Worm (Caenorhabditis elegans) whole organism, L3 larva: Measurements from ENCODE around the gene set-15.

Experiments used
- R02D3.7 ChIP-seq: fragments of 150-350 bp; optimal IDR thresholded peaks from 2 replicates; lab custom pipeline; 2014; ENCODE audit warnings: missing biosample characterization, missing genetic modification characterization
- ZK546.5 ChIP-seq: sonication (generic microtip); optimal IDR thresholded peaks from 2 replicates; lab custom pipeline; 2017; ENCODE audit warnings: missing biosample characterization, missing genetic modification characterization
- aly-2 ChIP-seq: fragments of 150-350 bp; optimal IDR thresholded peaks from 2 replicates; lab custom pipeline; 2014; ENCODE audit warnings: missing biosample characterization, missing genetic modification characterization
- ceh-16 ChIP-seq: sonication (generic microtip); optimal IDR thresholded peaks from 2 replicates; lab custom pipeline; 2017; ENCODE audit warnings: missing biosample characterization, missing genetic modification characterization
- ceh-28 ChIP-seq: fragments of 150-350 bp; optimal IDR thresholded peaks from 2 replicates; lab custom pipeline; 2014; ENCODE audit warnings: missing biosample characterization, missing genetic modification reagents, missing genetic modification characterization
- ceh-82 ChIP-seq: fragments of 150-350 bp; optimal IDR thresholded peaks from 2 replicates; lab custom pipeline; 2014; ENCODE audit warnings: missing biosample characterization, missing genetic modification characterization
- ceh-9 ChIP-seq: sonication (generic microtip); optimal IDR thresholded peaks from 2 replicates; lab custom pipeline; 2018; ENCODE audit warnings: missing biosample characterization, missing genetic modification characterization
- daf-12 ChIP-seq: fragments of 150-350 bp; optimal IDR thresholded peaks from 2 replicates; lab custom pipeline; 2014; ENCODE audit warnings: missing biosample characterization, missing genetic modification reagents, missing genetic modification characterization
- egl-27 ChIP-seq: sonication (generic microtip); optimal IDR thresholded peaks from 4 replicates; lab custom pipeline; 2017; ENCODE audit warnings: missing biosample characterization, missing genetic modification reagents, missing genetic modification characterization
- egl-5 ChIP-seq: fragments of 150-350 bp; optimal IDR thresholded peaks from 2 replicates; lab custom pipeline; 2017; ENCODE audit warnings: missing biosample characterization, missing genetic modification reagents, missing genetic modification characterization, inconsistent platforms
- elt-1 ChIP-seq: fragments of 150-350 bp; optimal IDR thresholded peaks from 2 replicates; lab custom pipeline; 2014; ENCODE audit warnings: missing biosample characterization, missing genetic modification characterization
- elt-3 ChIP-seq, 3 experiments: fragments of 150-350 bp in 1 of 3; sonication (generic microtip) in 2 of 3; optimal IDR thresholded peaks; 2 replicates in 2 of 3; 4 replicates in 1 of 3; lab custom pipeline; 2014 to 2017; ENCODE audit warnings: missing biosample characterization in 3 of 3, missing genetic modification characterization in 3 of 3
- eor-1 ChIP-seq, 2 experiments: fragments of 150-350 bp; optimal IDR thresholded peaks; 2 replicates each; lab custom pipeline; 2014 to 2018; ENCODE audit warnings: missing biosample characterization in 2 of 2, missing genetic modification characterization in 2 of 2
- fkh-10 ChIP-seq: sonication (generic microtip); optimal IDR thresholded peaks from 2 replicates; lab custom pipeline; 2017; ENCODE audit warnings: missing biosample characterization, missing genetic modification reagents, missing genetic modification characterization
- fkh-2 ChIP-seq: fragments of 150-350 bp; optimal IDR thresholded peaks from 2 replicates; lab custom pipeline; 2014; ENCODE audit warnings: missing biosample characterization, missing genetic modification reagents, missing genetic modification characterization
- hmg-11 ChIP-seq: sonication (generic microtip); optimal IDR thresholded peaks from 2 replicates; lab custom pipeline; 2016; ENCODE audit warnings: missing genetic modification characterization, missing compliant biosample characterization
- jun-1 ChIP-seq: fragments of 150-350 bp; optimal IDR thresholded peaks from 2 replicates; lab custom pipeline; 2014; ENCODE audit warnings: missing biosample characterization, missing genetic modification reagents, missing genetic modification characterization
- lin-15B ChIP-seq: fragments of 150-350 bp; optimal IDR thresholded peaks from 2 replicates; lab custom pipeline; 2014; ENCODE audit warnings: missing biosample characterization, missing genetic modification characterization
- lin-39 ChIP-seq: fragments of 150-350 bp; optimal IDR thresholded peaks from 2 replicates; lab custom pipeline; 2018; ENCODE audit warnings: missing biosample characterization, missing genetic modification reagents, missing genetic modification characterization
- lsy-12 ChIP-seq: sonication (generic microtip); optimal IDR thresholded peaks from 2 replicates; lab custom pipeline; 2016; ENCODE audit warnings: mild to moderate bottlenecking, missing genetic modification characterization, missing compliant biosample characterization
- mdl-1 ChIP-seq: fragments of 150-350 bp; optimal IDR thresholded peaks from 2 replicates; lab custom pipeline; 2014; ENCODE audit warnings: missing biosample characterization, missing genetic modification characterization
- mml-1 ChIP-seq: fragments of 150-350 bp; sonication (generic microtip); optimal IDR thresholded peaks from 3 replicates; lab custom pipeline; 2014; ENCODE audit warnings: missing biosample characterization, missing genetic modification characterization
- nfya-1 ChIP-seq: sonication (generic microtip); optimal IDR thresholded peaks from 2 replicates; lab custom pipeline; 2017; ENCODE audit warnings: missing genetic modification characterization, mild to moderate bottlenecking, missing compliant biosample characterization, antibody characterized with exemption, moderate library complexity; ENCODE audit not compliant: insufficient read depth
- nhr-12 ChIP-seq: fragments of 150-350 bp; optimal IDR thresholded peaks from 2 replicates; lab custom pipeline; 2014; ENCODE audit warnings: missing biosample characterization, missing genetic modification characterization
- nhr-23 ChIP-seq: fragments of 150-350 bp; optimal IDR thresholded peaks from 2 replicates; lab custom pipeline; 2014; ENCODE audit warnings: missing biosample characterization, missing genetic modification reagents, missing genetic modification characterization
- nhr-237 ChIP-seq: fragments of 150-350 bp; optimal IDR thresholded peaks from 2 replicates; lab custom pipeline; 2014; ENCODE audit warnings: missing biosample characterization, missing genetic modification characterization
- nhr-25 ChIP-seq: sonication (generic microtip); optimal IDR thresholded peaks from 2 replicates; lab custom pipeline; 2017; ENCODE audit warnings: missing biosample characterization, missing genetic modification characterization
- nhr-28 ChIP-seq: fragments of 150-350 bp; optimal IDR thresholded peaks from 2 replicates; lab custom pipeline; 2014; ENCODE audit warnings: missing biosample characterization, missing genetic modification characterization
- nhr-43 ChIP-seq: sonication (generic microtip); optimal IDR thresholded peaks from 2 replicates; lab custom pipeline; 2016; ENCODE audit warnings: mild to moderate bottlenecking, missing genetic modification characterization, missing compliant biosample characterization; ENCODE audit not compliant: poor library complexity, severe bottlenecking
- nhr-67 ChIP-seq: fragments of 150-350 bp; optimal IDR thresholded peaks from 2 replicates; lab custom pipeline; 2014; ENCODE audit warnings: missing biosample characterization, missing genetic modification characterization
- nhr-76 ChIP-seq: fragments of 150-350 bp; sonication (generic microtip); optimal IDR thresholded peaks from 5 replicates; lab custom pipeline; 2014; ENCODE audit warnings: missing biosample characterization, missing genetic modification characterization
- nhr-77 ChIP-seq: fragments of 150-350 bp; optimal IDR thresholded peaks from 2 replicates; lab custom pipeline; 2014; ENCODE audit warnings: missing biosample characterization, missing genetic modification characterization
- pha-4 ChIP-seq: fragments of 150-350 bp; optimal IDR thresholded peaks from 2 replicates; lab custom pipeline; 2014; ENCODE audit warnings: missing biosample characterization, missing genetic modification reagents, missing genetic modification characterization
- snpc-4 ChIP-seq: fragments of 150-350 bp; optimal IDR thresholded peaks from 2 replicates; lab custom pipeline; 2014; ENCODE audit warnings: missing biosample characterization, missing genetic modification characterization
- tbx-2 ChIP-seq: sonication (generic microtip); optimal IDR thresholded peaks from 2 replicates; lab custom pipeline; 2016; ENCODE audit warnings: mild to moderate bottlenecking, missing genetic modification characterization, missing compliant biosample characterization
- zag-1 ChIP-seq: fragments of 150-350 bp; optimal IDR thresholded peaks from 2 replicates; lab custom pipeline; 2014; ENCODE audit warnings: missing biosample characterization, missing genetic modification characterization
- ztf-11 ChIP-seq: fragments of 150-350 bp; optimal IDR thresholded peaks from 2 replicates; lab custom pipeline; 2014; ENCODE audit warnings: missing biosample characterization, missing genetic modification characterization
- ztf-4 ChIP-seq: fragments of 150-350 bp; optimal IDR thresholded peaks from 2 replicates; lab custom pipeline; 2014; ENCODE audit warnings: missing biosample characterization, missing genetic modification characterization

The set-15 gene

DNA sequence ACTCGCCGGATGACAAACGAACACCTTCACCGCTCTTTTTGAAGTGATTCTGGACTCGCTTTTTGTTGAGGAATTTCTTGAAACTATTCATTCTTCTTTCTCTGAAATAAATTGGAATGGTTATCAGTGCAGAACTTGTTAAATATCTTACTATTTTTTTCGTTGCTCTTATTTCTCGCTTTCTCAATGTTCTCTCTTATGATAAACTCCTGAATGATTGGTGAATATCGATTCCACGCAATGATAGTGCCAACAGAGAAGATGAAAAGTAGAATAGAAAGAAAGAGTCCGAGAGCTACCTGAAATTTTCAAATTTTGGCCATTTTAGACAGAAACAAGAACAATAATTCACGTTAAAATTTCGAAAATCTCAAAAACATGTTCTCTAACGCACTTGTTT is 29.4 kb upstream of the set-15 start, which contains the start of gene ubxn-6:
ubxn-6 (minus strand) TSS at position 101 of the 400 bp plus-strand sequence.
- no peak for TF ChIP-seq nhr-237 (tag; lab: Kevin White, UChicago)
- TF ChIP-seq tbx-2 (tag; lab: Kevin White, UChicago) = no peak
- TF ChIP-seq ZK546.5 (tag; lab: Kevin White, UChicago) = no peak
- no peak for TF ChIP-seq nfya-1
- TF ChIP-seq fkh-2 (tag; lab: Kevin White, UChicago) = no peak
- TF ChIP-seq ztf-4 = no peak
- TF ChIP-seq ceh-28 = no peak
- no peak for TF ChIP-seq fkh-10 (GFP tag; lab: Kevin White, UChicago)
- TF ChIP-seq ceh-9 = no peak
- no peak for TF ChIP-seq pha-4 (tag; lab: Kevin White, UChicago)
- no peak for TF ChIP-seq nhr-76 (tag; lab: Kevin White, UChicago)
- TF ChIP-seq aly-2 (tag; lab: Kevin White, UChicago) = no peak
- TF ChIP-seq nhr-43 (tag; lab: Kevin White, UChicago) = no peak
- TF ChIP-seq ceh-16 (tag; lab: Kevin White, UChicago) = no peak
- no peak for TF ChIP-seq nhr-67 (tag; lab: Kevin White, UChicago)
- no peak for TF ChIP-seq snpc-4 (tag; lab: Kevin White, UChicago)

DNA sequence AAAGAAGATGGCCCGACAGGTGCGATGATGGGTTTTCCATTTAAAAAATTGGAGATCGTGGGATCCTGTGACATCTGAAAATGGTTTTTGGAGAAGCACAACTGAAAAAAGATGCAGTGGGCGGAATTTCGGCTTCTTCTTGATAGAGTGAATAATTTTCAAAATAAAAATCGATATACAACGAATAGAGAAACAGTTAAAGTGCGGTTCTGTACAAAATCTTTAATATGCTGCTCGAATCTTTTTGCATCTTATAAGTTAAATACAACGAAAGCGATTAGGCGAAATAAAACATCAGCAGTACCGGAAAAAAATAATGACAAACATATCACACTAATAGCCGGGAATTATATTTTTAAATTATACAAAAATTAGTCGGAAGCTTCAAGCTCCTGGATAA is 27.2 kb upstream of the set-15 start, which contains the start of gene H06H21.11:
H06H21.11 (minus strand) TSS at position 101 of the 400 bp plus-strand sequence.
- TF ChIP-seq egl-5 (tag; lab: Kevin White, UChicago) (no peak), mdl-1 (tag; lab: Kevin White, UChicago) (no peak), ceh-82 (tag; lab: Kevin White, UChicago) (no peak), jun-1 (tag; lab: Kevin White, UChicago) (no peak), nhr-23 (no peak), elt-3 (tag; optimal IDR thresholded peaks at IDR 0.05; lab: Kevin White, UChicago) (no peak), eor-1 (tag; optimal IDR thresholded peaks at IDR 0.05; lab: Kevin White, UChicago) (no peak), fkh-10 (GFP tag; lab: Kevin White, UChicago) (no peak), daf-12 (tag; lab: Kevin White, UChicago) (no peak), mml-1 (tag; lab: Kevin White, UChicago) (no peak)

DNA sequence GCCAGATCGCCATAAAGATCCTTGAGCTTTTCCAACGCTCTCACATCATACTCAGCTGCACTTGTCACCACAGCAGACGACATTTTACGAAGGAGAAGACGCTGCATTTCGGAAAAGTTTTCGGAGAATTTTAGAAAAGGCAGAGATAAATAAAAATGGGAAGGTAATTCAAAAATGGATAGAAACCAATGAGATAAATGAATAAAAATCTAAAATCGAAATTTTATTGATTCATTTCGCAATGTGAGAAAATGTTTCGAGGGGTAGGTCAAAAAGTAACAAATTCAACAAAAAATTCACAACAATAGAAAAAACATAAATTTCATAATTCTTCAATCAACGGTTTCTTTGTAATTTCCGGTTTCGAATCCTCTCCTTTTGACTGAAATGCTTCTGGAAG is 26.5 kb upstream of the set-15 start, which contains the start of gene dpf-5:
dpf-5 (minus strand) TSS at position 101 of the 400 bp plus-strand sequence.
- TF ChIP-seq ceh-82 (tag; lab: Kevin White, UChicago) (no peak), hmg-11 (tag; lab: Kevin White, UChicago) (no peak), ztf-11 (no peak), tbx-2 (tag; lab: Kevin White, UChicago) (no peak), nhr-67 (tag; lab: Kevin White, UChicago) (no peak), nhr-76 (tag; lab: Kevin White, UChicago) (no peak), fkh-10 (GFP tag; lab: Kevin White, UChicago) (no peak), nhr-12 (no peak), pha-4 (tag; lab: Kevin White, UChicago) (no peak)

DNA sequence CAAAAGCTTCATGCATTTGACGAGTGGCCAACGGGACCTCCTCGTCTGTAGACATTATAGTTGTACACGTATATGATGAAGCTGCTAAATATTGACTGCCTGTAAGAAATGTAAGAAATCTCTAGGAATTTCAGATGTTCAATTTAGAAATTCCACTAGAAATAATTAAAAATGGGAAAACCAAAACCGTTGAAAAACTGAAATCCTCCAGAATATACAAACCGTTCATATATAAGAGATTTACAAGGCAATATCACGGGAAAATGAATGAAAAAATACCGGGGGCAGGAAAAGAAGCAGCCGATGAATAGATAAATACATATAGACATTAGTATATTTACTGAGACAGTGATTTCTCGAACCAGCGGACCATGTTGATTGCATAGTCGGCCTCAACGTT is 22.5 kb upstream of the set-15 start, which contains the start of gene dpf-7:
dpf-7 (minus strand) TSS at position 101 of the 400 bp plus-strand sequence.
- TF ChIP-seq ceh-82 (tag; lab: Kevin White, UChicago) = no peak
- TF ChIP-seq elt-1 (tag; lab: Kevin White, UChicago) = no peak

DNA sequence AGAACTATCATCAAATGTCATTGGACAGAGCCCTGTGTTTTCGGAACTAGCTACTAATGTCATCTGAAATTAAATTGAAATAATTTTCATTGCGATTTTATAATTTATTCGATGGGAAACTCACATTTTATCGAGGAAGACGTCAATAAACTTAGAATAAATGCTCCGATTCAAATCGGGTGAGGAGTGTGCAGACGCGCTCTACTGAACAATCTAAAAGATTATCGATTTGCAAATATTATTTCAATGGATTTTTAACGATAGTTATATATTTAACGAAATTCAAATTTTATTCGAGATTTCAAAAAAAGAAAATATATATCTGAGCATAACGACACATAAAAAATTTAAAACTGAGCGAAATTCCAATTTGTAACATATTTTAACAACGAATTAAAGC is 19.1 kb upstream of the set-15 start, which contains the start of gene eor-1:
eor-1 (minus strand) TSS at position 65 of the 400 bp plus-strand sequence.
- TF ChIP-seq nhr-28 (tag; lab: Kevin White, UChicago) (no peak), zag-1 (tag; lab: Kevin White, UChicago) (no peak), daf-12 (tag; lab: Kevin White, UChicago) (no peak), fkh-2 (tag; lab: Kevin White, UChicago) (no peak), lin-39 (no peak), nhr-77 (tag; lab: Kevin White, UChicago) (peak; percentile 11), nhr-25 (tag; lab: Kevin White, UChicago) (peak; percentile 19), lsy-12 (tag; lab: Kevin White, UChicago) (no peak), egl-27 (tag; lab: Kevin White, UChicago) (no peak), mml-1 (tag; lab: Kevin White, UChicago) (no peak), lin-15B (tag; lab: Kevin White, UChicago) (peak; percentile 57), R02D3.7 (tag; lab: Kevin White, UChicago) (no peak), ceh-82 (tag; lab: Kevin White, UChicago) (no peak), ZK546.5 (tag; lab: Kevin White, UChicago) (no peak), ceh-28 (peak; percentile 80), nhr-23 (peak; percentile 6), egl-5 (tag; lab: Kevin White, UChicago) (no peak), nfya-1 (peak; percentile 31), hmg-11 (tag; lab: Kevin White, UChicago) (peak; percentile 32)
- TF ChIP-seq, all 47 proteins: peak for 7
